Worm (Caenorhabditis elegans) whole organism, young adult: Measurements from ENCODE around the gene R03E9.2.
A peak's percentile ranks its signal among the peaks of the same experiment; 100 is the strongest.

Experiments
- B0035.1 ChIP-seq: sonication (generic microtip); optimal IDR thresholded peaks from 2 replicates; lab custom pipeline; 2016; ENCODE audit warnings: missing genetic modification characterization, mild to moderate bottlenecking, missing compliant biosample characterization, missing genotype, missing genetic modification reagents
- C17E4.6 ChIP-seq: fragments of 200-800 bp; sonication (Bioruptor generic); IDR thresholded peaks from 2 replicates; pipeline ENCODE4 v1.3.6; 2022; ENCODE audit warnings: missing genetic modification reagents, missing genetic modification characterization, missing compliant biosample characterization
- F22D6.2 ChIP-seq: sonication (generic microtip); optimal IDR thresholded peaks from 2 replicates; lab custom pipeline; 2016; ENCODE audit warnings: mild to moderate bottlenecking, missing genetic modification characterization, missing compliant biosample characterization
- F33H1.4 ChIP-seq: fragments of 200-800 bp; sonication (Bioruptor generic); IDR thresholded peaks from 2 replicates; pipeline ENCODE4 v1.3.6; 2022; ENCODE audit warnings: missing genetic modification reagents, missing genetic modification characterization, missing compliant biosample characterization
- F49E8.2 ChIP-seq: sonication (generic microtip); optimal IDR thresholded peaks from 3 replicates; lab custom pipeline; 2017; ENCODE audit warnings: missing genetic modification characterization, mild to moderate bottlenecking, missing compliant biosample characterization, antibody characterized with exemption, moderate library complexity; ENCODE audit not compliant: insufficient read depth
- F55B11.4 ChIP-seq: sonication (generic microtip); optimal IDR thresholded peaks from 2 replicates; lab custom pipeline; 2016; ENCODE audit warnings: missing compliant biosample characterization, missing genetic modification characterization, borderline replicate concordance; ENCODE audit not compliant: insufficient read depth
- T07F8.4 ChIP-seq: sonication (generic microtip); optimal IDR thresholded peaks from 2 replicates; lab custom pipeline; 2016; ENCODE audit warnings: mild to moderate bottlenecking, missing genetic modification characterization, moderate library complexity, missing compliant biosample characterization
- T26A5.8 ChIP-seq: sonication (generic microtip); optimal IDR thresholded peaks from 2 replicates; lab custom pipeline; 2016; ENCODE audit warnings: missing genetic modification characterization, missing compliant biosample characterization
- Y53F4B.3 ChIP-seq: fragments of 200-800 bp; sonication (Bioruptor generic); IDR thresholded peaks from 2 replicates; pipeline ENCODE4 v1.3.6; 2022; ENCODE audit warnings: missing genetic modification reagents, missing genetic modification characterization, missing compliant biosample characterization
- Y56A3A.18 ChIP-seq: fragments of 200-800 bp; sonication (Bioruptor generic); IDR thresholded peaks from 2 replicates; pipeline ENCODE4 v1.3.6; 2022; ENCODE audit warnings: missing genetic modification reagents, missing genetic modification characterization, missing compliant biosample characterization
- akir-1 ChIP-seq: fragments of 200-800 bp; sonication (Bioruptor generic); optimal IDR thresholded peaks from 2 replicates; lab custom pipeline; 2018; ENCODE audit warnings: mild to moderate bottlenecking, missing genetic modification characterization, moderate library complexity, missing compliant biosample characterization
- ama-1 ChIP-seq, 3 experiments: fragments of 150-350 bp in 1 of 3; sonication (generic microtip) in 2 of 3; optimal IDR thresholded peaks; 2 replicates each; lab custom pipeline; 2014 to 2018; ENCODE audit warnings: missing biosample characterization in 2 of 3, missing genetic modification characterization in 2 of 3, missing genetic modification reagents in 2 of 3
- ccch-3 ChIP-seq: fragments of 200-800 bp; sonication (Bioruptor generic); optimal IDR thresholded peaks from 2 replicates; lab custom pipeline; 2018; ENCODE audit warnings: mild to moderate bottlenecking, missing genetic modification characterization, missing compliant biosample characterization
- cebp-2 ChIP-seq: fragments of 200-800 bp; sonication (Bioruptor generic); IDR thresholded peaks from 2 replicates; pipeline ENCODE4 v1.3.6; 2022; ENCODE audit warnings: missing genetic modification characterization, missing compliant biosample characterization
- ceh-100 ChIP-seq: fragments of 200-800 bp; sonication (Bioruptor generic); IDR thresholded peaks from 2 replicates; pipeline ENCODE4 v1.3.6; 2022; ENCODE audit warnings: missing genetic modification reagents, missing genetic modification characterization, missing compliant biosample characterization
- ceh-27 ChIP-seq: fragments of 200-800 bp; sonication (Bioruptor generic); optimal IDR thresholded peaks from 2 replicates; lab custom pipeline; 2018; ENCODE audit warnings: mild to moderate bottlenecking, missing genetic modification characterization, moderate library complexity, missing compliant biosample characterization
- ceh-40 ChIP-seq: fragments of 200-800 bp; sonication (Bioruptor generic); IDR thresholded peaks from 2 replicates; pipeline ENCODE4 v1.3.6; 2022; ENCODE audit warnings: missing genetic modification characterization, missing compliant biosample characterization
- dox-1 ChIP-seq: fragments of 200-800 bp; sonication (Bioruptor generic); IDR thresholded peaks from 2 replicates; pipeline ENCODE4 v1.3.6; 2022; ENCODE audit warnings: missing genetic modification reagents, missing genetic modification characterization, missing compliant biosample characterization
- ets-4 ChIP-seq: fragments of 200-800 bp; sonication (Bioruptor generic); optimal IDR thresholded peaks from 2 replicates; lab custom pipeline; 2018; ENCODE audit warnings: mild to moderate bottlenecking, missing genetic modification characterization, missing compliant biosample characterization
- gei-17 ChIP-seq: fragments of 200-800 bp; sonication (Bioruptor generic); optimal IDR thresholded peaks from 2 replicates; lab custom pipeline; 2018; ENCODE audit warnings: mild to moderate bottlenecking, missing genetic modification characterization, missing compliant biosample characterization
- him-1 ChIP-seq: sonication (generic microtip); optimal IDR thresholded peaks from 2 replicates; lab custom pipeline; 2016; ENCODE audit warnings: missing genotype, missing genetic modification reagents, missing genetic modification characterization, missing compliant biosample characterization
- hlh-12 ChIP-seq: sonication (generic microtip); optimal IDR thresholded peaks from 2 replicates; lab custom pipeline; 2016; ENCODE audit warnings: missing genetic modification characterization, missing compliant biosample characterization
- hlh-26 ChIP-seq: fragments of 200-800 bp; sonication (Bioruptor generic); conservative IDR thresholded peaks from 2 replicates; pipeline ENCODE4 v1.3.6; 2022; ENCODE audit warnings: missing genetic modification reagents, missing genetic modification characterization, missing compliant biosample characterization
- let-607 ChIP-seq, 2 experiments: fragments of 200-800 bp in 1 of 2; sonication (Bioruptor generic) in 1 of 2; sonication (generic microtip) in 1 of 2; optimal IDR thresholded peaks; 2 replicates each; lab custom pipeline; 2016 to 2018; ENCODE audit warnings: mild to moderate bottlenecking in 2 of 2, missing compliant biosample characterization in 2 of 2, missing genetic modification characterization in 2 of 2, moderate library complexity in 2 of 2, missing genotype in 1 of 2
- lin-26 ChIP-seq: fragments of 200-800 bp; sonication (Bioruptor generic); IDR thresholded peaks from 2 replicates; pipeline ENCODE4 v1.3.6; 2022; ENCODE audit warnings: missing genetic modification reagents, missing genetic modification characterization, missing compliant biosample characterization
- lin-54 ChIP-seq: fragments of 200-800 bp; sonication (Bioruptor generic); optimal IDR thresholded peaks from 2 replicates; lab custom pipeline; 2018; ENCODE audit warnings: mild to moderate bottlenecking, missing genetic modification characterization, missing compliant biosample characterization
- madf-6 ChIP-seq: fragments of 200-800 bp; sonication (Bioruptor generic); IDR thresholded peaks from 2 replicates; pipeline ENCODE4 v1.3.6; 2022; ENCODE audit warnings: missing genetic modification reagents, missing genetic modification characterization, missing compliant biosample characterization
- mcd-1 ChIP-seq: fragments of 200-800 bp; sonication (Bioruptor generic); IDR thresholded peaks from 2 replicates; pipeline ENCODE4 v1.3.6; 2022; ENCODE audit warnings: missing genetic modification reagents, missing genetic modification characterization, missing compliant biosample characterization
- mxl-1 ChIP-seq: sonication (generic microtip); optimal IDR thresholded peaks from 2 replicates; lab custom pipeline; 2016; ENCODE audit warnings: missing genetic modification characterization, missing compliant biosample characterization
- nfya-2 ChIP-seq: fragments of 200-800 bp; sonication (Bioruptor generic); IDR thresholded peaks from 2 replicates; pipeline ENCODE4 v1.3.6; 2022; ENCODE audit warnings: missing genetic modification reagents, missing genetic modification characterization, missing compliant biosample characterization
- nfyb-1 ChIP-seq: fragments of 200-800 bp; sonication (Bioruptor generic); IDR thresholded peaks from 2 replicates; pipeline ENCODE4 v1.3.6; 2022; ENCODE audit warnings: missing genetic modification reagents, missing genetic modification characterization, missing compliant biosample characterization
- nhr-27 ChIP-seq: fragments of 200-800 bp; sonication (Bioruptor generic); optimal IDR thresholded peaks from 2 replicates; lab custom pipeline; 2018; ENCODE audit warnings: mild to moderate bottlenecking, missing genetic modification characterization, moderate library complexity, missing compliant biosample characterization
- pbrm-1 ChIP-seq: fragments of 200-800 bp; sonication (Bioruptor generic); IDR thresholded peaks from 2 replicates; pipeline ENCODE4 v1.3.6; 2022; ENCODE audit warnings: missing genetic modification reagents, missing genetic modification characterization, missing compliant biosample characterization
- rcor-1 ChIP-seq: fragments of 200-800 bp; sonication (Bioruptor generic); IDR thresholded peaks from 2 replicates; pipeline ENCODE4 v1.3.6; 2022; ENCODE audit warnings: missing genetic modification reagents, missing genetic modification characterization, missing compliant biosample characterization
- repo-1 ChIP-seq: sonication (generic microtip); optimal IDR thresholded peaks from 2 replicates; lab custom pipeline; 2017; ENCODE audit warnings: mild to moderate bottlenecking, missing genetic modification characterization, missing compliant biosample characterization
- snpc-1.1 ChIP-seq: sonication (generic microtip); optimal IDR thresholded peaks from 2 replicates; lab custom pipeline; 2017; ENCODE audit warnings: missing genetic modification characterization, mild to moderate bottlenecking, missing compliant biosample characterization, antibody characterized with exemption, moderate library complexity, missing genotype, missing genetic modification reagents; ENCODE audit not compliant: insufficient read depth
- snpc-3.4 ChIP-seq: sonication (generic microtip); optimal IDR thresholded peaks from 2 replicates; lab custom pipeline; 2017; ENCODE audit warnings: missing genetic modification characterization, mild to moderate bottlenecking, missing compliant biosample characterization, antibody characterized with exemption, moderate library complexity, missing genotype, missing genetic modification reagents
- snpc-4 ChIP-seq, 5 experiments: fragments of 150-350 bp in 1 of 5; sonication (generic microtip) in 4 of 5; optimal IDR thresholded peaks; 2 replicates each; lab custom pipeline; 2014 to 2018; ENCODE audit warnings: missing genetic modification characterization in 5 of 5, missing biosample characterization in 3 of 5, antibody characterized with exemption in 2 of 5, mild to moderate bottlenecking in 2 of 5, missing compliant biosample characterization in 2 of 5, missing genotype in 2 of 5, moderate library complexity in 2 of 5, missing genetic modification reagents in 1 of 5
- somi-1 ChIP-seq: fragments of 200-800 bp; sonication (Bioruptor generic); optimal IDR thresholded peaks from 2 replicates; lab custom pipeline; 2018; ENCODE audit warnings: mild to moderate bottlenecking, missing genetic modification characterization, missing compliant biosample characterization
- sptf-2 ChIP-seq: fragments of 200-800 bp; sonication (Bioruptor generic); optimal IDR thresholded peaks from 2 replicates; lab custom pipeline; 2018; ENCODE audit warnings: mild to moderate bottlenecking, missing genetic modification characterization, missing compliant biosample characterization
- unc-62 ChIP-seq: fragments of 150-350 bp; optimal IDR thresholded peaks from 2 replicates; lab custom pipeline; 2014; ENCODE audit warnings: missing biosample characterization, missing genetic modification reagents, missing genetic modification characterization
- zfh-2 ChIP-seq: fragments of 200-800 bp; sonication (Bioruptor generic); conservative IDR thresholded peaks from 2 replicates; pipeline ENCODE4 v1.3.6; 2022; ENCODE audit warnings: missing genetic modification reagents, missing genetic modification characterization, missing compliant biosample characterization
- ztf-22 ChIP-seq: fragments of 200-800 bp; sonication (Bioruptor generic); optimal IDR thresholded peaks from 2 replicates; lab custom pipeline; 2018; ENCODE audit warnings: mild to moderate bottlenecking, missing genetic modification characterization, moderate library complexity, missing compliant biosample characterization
- ztf-26 ChIP-seq: sonication (generic microtip); optimal IDR thresholded peaks from 2 replicates; lab custom pipeline; 2017; ENCODE audit warnings: missing genetic modification characterization, missing compliant biosample characterization
- ztf-3 ChIP-seq: fragments of 200-800 bp; sonication (Bioruptor generic); optimal IDR thresholded peaks from 2 replicates; lab custom pipeline; 2018; ENCODE audit warnings: mild to moderate bottlenecking, missing genetic modification characterization, missing compliant biosample characterization

R03E9.2 gene

ce11 chrX:6750145-6750544 lies 17.0 kb upstream of the R03E9.2 start (continued):
- peak; percentile 62 for TF ChIP-seq gei-17 (GFP tag; lab: Kevin White, UChicago)
- TF ChIP-seq F33H1.4 = no peak
- TF ChIP-seq ztf-3 (GFP tag; lab: Kevin White, UChicago) = peak; percentile 66
- TF ChIP-seq ztf-22 (GFP tag; lab: Kevin White, UChicago) = peak; percentile 15
- no peak for TF ChIP-seq F55B11.4 (tag; lab: Kevin White, UChicago)
- TF ChIP-seq zfh-2 = peak; percentile 83
- no peak for TF ChIP-seq Y53F4B.3 (GFP tag; lab: Robert Waterston, UW)
- TF ChIP-seq madf-6 = no peak; the same call in 1 of the 2 replicates
- TF ChIP-seq Y56A3A.18 (GFP tag; lab: Robert Waterston, UW) = no peak
- no peak for TF ChIP-seq hlh-26 (GFP tag; lab: Robert Waterston, UW)
- no peak for TF ChIP-seq C17E4.6 (GFP tag; lab: Robert Waterston, UW)
- no peak for TF ChIP-seq ceh-100 (GFP tag; lab: Robert Waterston, UW)
- no peak for TF ChIP-seq nhr-27 (tag; lab: Kevin White, UChicago)
- no peak for TF ChIP-seq B0035.1 (tag; lab: Kevin White, UChicago)
- TF ChIP-seq him-1 (tag; lab: Kevin White, UChicago) = no peak
- peak; percentile 67 for TF ChIP-seq repo-1 (tag; lab: Kevin White, UChicago)
- no peak for TF ChIP-seq snpc-1.1 (tag; lab: Kevin White, UChicago)
- TF ChIP-seq F49E8.2 (tag; lab: Kevin White, UChicago) = no peak
- TF ChIP-seq nfyb-1 (GFP tag; lab: Robert Waterston, UW) = peak; percentile 62
- no peak for TF ChIP-seq mxl-1 (tag; lab: Kevin White, UChicago)
- TF ChIP-seq ceh-40 (GFP tag; lab: Robert Waterston, UW) = no peak
- TF ChIP-seq ama-1 (optimal IDR thresholded peaks at IDR 0.05; lab: Kevin White, UChicago) = no peak
- TF ChIP-seq ama-1 (GFP tag; optimal IDR thresholded peaks at IDR 0.05; lab: Kevin White, UChicago) = no peak
- no peak for TF ChIP-seq ccch-3
- TF ChIP-seq unc-62 = no peak
- TF ChIP-seq F22D6.2 (tag; lab: Kevin White, UChicago) = peak; percentile 78
- no peak for TF ChIP-seq T07F8.4 (tag; lab: Kevin White, UChicago)
- TF ChIP-seq snpc-3.4 (tag; lab: Kevin White, UChicago) = no peak
- no peak for TF ChIP-seq nfya-2 (GFP tag; lab: Robert Waterston, UW)
- TF ChIP-seq hlh-12 (tag; lab: Kevin White, UChicago) = no peak
- TF ChIP-seq, all 124 proteins: peak for 42

- TF ChIP-seq snpc-4 (GFP tag; optimal IDR thresholded peaks at IDR 0.05; lab: Kevin White, UChicago) (no peak), snpc-4 (tag; optimal IDR thresholded peaks at IDR 0.05; lab: Kevin White, UChicago) (peak in 2 of 4 experiments; percentile 1 to 31), ztf-26 (peak; percentile 89), somi-1 (GFP tag; lab: Kevin White, UChicago) (peak; percentile 93), mcd-1 (GFP tag; lab: Robert Waterston, UW) (peak; percentile 40; the same call in 1 of the 2 replicates), pbrm-1 (peak; percentile 45; the same call in 1 of the 2 replicates), F55B11.4 (tag; lab: Kevin White, UChicago) (no peak), nfyb-1 (GFP tag; lab: Robert Waterston, UW) (peak; percentile 88), sptf-2 (GFP tag; lab: Kevin White, UChicago) (no peak), lin-26 (0 out of 2 replicates have a peak, but pooled peaks have one; percentile 24), ama-1 (optimal IDR thresholded peaks at IDR 0.05; lab: Kevin White, UChicago) (peak; percentile 32), ama-1 (GFP tag; optimal IDR thresholded peaks at IDR 0.05; lab: Kevin White, UChicago) (no peak), ceh-27 (GFP tag; lab: Kevin White, UChicago) (no peak), ets-4 (GFP tag; lab: Kevin White, UChicago) (peak; percentile 39), let-607 (tag; optimal IDR thresholded peaks at IDR 0.05; lab: Kevin White, UChicago) (peak; percentile 13 to 82), rcor-1 (GFP tag; lab: Robert Waterston, UW) (0 out of 2 replicates have a peak, but pooled peaks have one; percentile 18), akir-1 (no peak), T26A5.8 (tag; lab: Kevin White, UChicago) (no peak), lin-54 (peak; percentile 30), dox-1 (GFP tag; lab: Robert Waterston, UW) (no peak; the same call in 1 of the 2 replicates), cebp-2 (no peak)
These were observed 16.2 kb upstream of the R03E9.2 start for ce11 chrX:6749124-6749822.
